Worm (Caenorhabditis elegans) whole organism, late embryonic: ENCODE results near the gene R02E4.1.

Experiments
- ceh-45 ChIP-seq: fragments of 200-800 bp; sonication (Bioruptor generic); IDR thresholded peaks from 2 replicates; pipeline ENCODE4 v1.3.6; 2022; ENCODE audit warnings: missing genetic modification reagents, missing genetic modification characterization, missing compliant biosample characterization
- elt-2 ChIP-seq: sonication (generic microtip); optimal IDR thresholded peaks from 2 replicates; lab custom pipeline; 2016; ENCODE audit warnings: missing genetic modification reagents, missing genetic modification characterization, missing compliant biosample characterization
- fkh-10 ChIP-seq: fragments of 150-350 bp; optimal IDR thresholded peaks from 2 replicates; lab custom pipeline; 2014; ENCODE audit warnings: missing biosample characterization, missing genetic modification reagents, missing genetic modification characterization
- nhr-11 ChIP-seq: fragments of 150-350 bp; optimal IDR thresholded peaks from 2 replicates; lab custom pipeline; 2014; ENCODE audit warnings: missing biosample characterization, missing genetic modification characterization
- ref-2 ChIP-seq: sonication (generic microtip); optimal IDR thresholded peaks from 2 replicates; lab custom pipeline; 2016; ENCODE audit warnings: missing genetic modification characterization, missing compliant biosample characterization
- rnt-1 ChIP-seq: sonication (generic microtip); optimal IDR thresholded peaks from 2 replicates; lab custom pipeline; 2016; ENCODE audit warnings: missing genetic modification characterization, missing compliant biosample characterization
- tbx-2 ChIP-seq: sonication (generic microtip); optimal IDR thresholded peaks from 2 replicates; lab custom pipeline; 2016; ENCODE audit warnings: missing genetic modification characterization, missing compliant biosample characterization

ce11 chrX:4138413-4139193 is 34.3 kb upstream of the R02E4.1 start:
- no peak for TF ChIP-seq fkh-10 (GFP tag; lab: Kevin White, UChicago)
- no peak for TF ChIP-seq ceh-45
- TF ChIP-seq elt-2 (tag; lab: Kevin White, UChicago), result no peak
- no peak for TF ChIP-seq tbx-2
- TF ChIP-seq rnt-1, result no peak
- TF ChIP-seq nhr-11, result no peak
- no peak for TF ChIP-seq ref-2 (tag; lab: Kevin White, UChicago)
